Worm (Caenorhabditis elegans) whole organism, young adult: ENCODE results near the gene fbxa-1.
A peak's percentile ranks its signal among the peaks of the same experiment; 100 is the strongest.

ENCODE experiments used
- B0261.1 ChIP-seq: sonication (generic microtip); optimal IDR thresholded peaks from 2 replicates; lab custom pipeline; 2016; ENCODE audit warnings: mild to moderate bottlenecking, missing genetic modification characterization, moderate library complexity, missing compliant biosample characterization
- B0336.3 ChIP-seq: fragments of 200-800 bp; sonication (Bioruptor generic); IDR thresholded peaks from 2 replicates; pipeline ENCODE4 v1.3.6; 2022; ENCODE audit warnings: missing genetic modification characterization, missing compliant biosample characterization
- D2030.7 ChIP-seq: fragments of 200-800 bp; sonication (Bioruptor generic); IDR thresholded peaks from 2 replicates; pipeline ENCODE4 v1.3.6; 2022; ENCODE audit warnings: missing genetic modification reagents, missing genetic modification characterization, missing compliant biosample characterization
- F10E7.11 ChIP-seq: sonication (generic microtip); optimal IDR thresholded peaks from 2 replicates; lab custom pipeline; 2017; ENCODE audit warnings: mild to moderate bottlenecking, missing genetic modification characterization, moderate library complexity, missing compliant biosample characterization
- F33H1.4 ChIP-seq: fragments of 200-800 bp; sonication (Bioruptor generic); IDR thresholded peaks from 2 replicates; pipeline ENCODE4 v1.3.6; 2022; ENCODE audit warnings: missing genetic modification reagents, missing genetic modification characterization, missing compliant biosample characterization
- F52B5.7 ChIP-seq: sonication (generic microtip); optimal IDR thresholded peaks from 2 replicates; lab custom pipeline; 2016; ENCODE audit warnings: mild to moderate bottlenecking, missing genetic modification characterization, missing compliant biosample characterization
- F57A8.1 ChIP-seq: fragments of 200-800 bp; sonication (Bioruptor generic); optimal IDR thresholded peaks from 2 replicates; lab custom pipeline; 2018; ENCODE audit warnings: mild to moderate bottlenecking, missing genetic modification characterization, moderate library complexity, missing compliant biosample characterization
- Y53F4B.3 ChIP-seq: fragments of 200-800 bp; sonication (Bioruptor generic); IDR thresholded peaks from 2 replicates; pipeline ENCODE4 v1.3.6; 2022; ENCODE audit warnings: missing genetic modification reagents, missing genetic modification characterization, missing compliant biosample characterization
- ZK185.1 ChIP-seq: sonication (generic microtip); optimal IDR thresholded peaks from 2 replicates; lab custom pipeline; 2016; ENCODE audit warnings: mild to moderate bottlenecking, missing genetic modification characterization, missing compliant biosample characterization; ENCODE audit not compliant: poor library complexity, severe bottlenecking
- aptf-2 ChIP-seq: fragments of 200-800 bp; sonication (Bioruptor generic); conservative IDR thresholded peaks from 2 replicates; pipeline ENCODE4 v1.3.6; 2022; ENCODE audit warnings: missing genetic modification reagents, missing genetic modification characterization, missing compliant biosample characterization
- cebp-1 ChIP-seq, 2 experiments: fragments of 200-800 bp in 1 of 2; sonication (Bioruptor generic) in 1 of 2; sonication (generic microtip) in 1 of 2; IDR thresholded peaks in 1 of 2; optimal IDR thresholded peaks in 1 of 2; 2 replicates each; pipeline versions ENCODE4 v1.3.6 to Lab custom; 2017 to 2022; ENCODE audit warnings: missing compliant biosample characterization in 2 of 2, missing genetic modification characterization in 2 of 2, mild to moderate bottlenecking in 1 of 2, missing genetic modification reagents in 1 of 2, moderate library complexity in 1 of 2
- ceh-27 ChIP-seq: fragments of 200-800 bp; sonication (Bioruptor generic); optimal IDR thresholded peaks from 2 replicates; lab custom pipeline; 2018; ENCODE audit warnings: mild to moderate bottlenecking, missing genetic modification characterization, moderate library complexity, missing compliant biosample characterization
- ceh-58 ChIP-seq: fragments of 200-800 bp; sonication (Bioruptor generic); IDR thresholded peaks from 2 replicates; pipeline ENCODE4 v1.3.6; 2022; ENCODE audit warnings: missing genetic modification characterization, missing compliant biosample characterization
- die-1 ChIP-seq: sonication (generic microtip); optimal IDR thresholded peaks from 2 replicates; lab custom pipeline; 2016; ENCODE audit warnings: missing genotype, mild to moderate bottlenecking, missing genetic modification characterization, missing compliant biosample characterization
- gei-17 ChIP-seq: fragments of 200-800 bp; sonication (Bioruptor generic); optimal IDR thresholded peaks from 2 replicates; lab custom pipeline; 2018; ENCODE audit warnings: mild to moderate bottlenecking, missing genetic modification characterization, missing compliant biosample characterization
- him-1 ChIP-seq: sonication (generic microtip); optimal IDR thresholded peaks from 2 replicates; lab custom pipeline; 2016; ENCODE audit warnings: missing genotype, missing genetic modification reagents, missing genetic modification characterization, missing compliant biosample characterization
- hlh-26 ChIP-seq: fragments of 200-800 bp; sonication (Bioruptor generic); conservative IDR thresholded peaks from 2 replicates; pipeline ENCODE4 v1.3.6; 2022; ENCODE audit warnings: missing genetic modification reagents, missing genetic modification characterization, missing compliant biosample characterization
- hmg-1.2 ChIP-seq: fragments of 200-800 bp; sonication (Bioruptor generic); IDR thresholded peaks from 2 replicates; pipeline ENCODE4 v1.3.6; 2022; ENCODE audit warnings: missing genetic modification reagents, missing genetic modification characterization, missing compliant biosample characterization
- hsf-1 ChIP-seq: fragments of 200-800 bp; sonication (Bioruptor generic); IDR thresholded peaks from 2 replicates; pipeline ENCODE4 v1.3.6; 2022; ENCODE audit warnings: missing genetic modification reagents, missing genetic modification characterization, missing compliant biosample characterization
- let-607 ChIP-seq, 2 experiments: fragments of 200-800 bp in 1 of 2; sonication (Bioruptor generic) in 1 of 2; sonication (generic microtip) in 1 of 2; optimal IDR thresholded peaks; 2 replicates each; lab custom pipeline; 2016 to 2018; ENCODE audit warnings: mild to moderate bottlenecking in 2 of 2, missing compliant biosample characterization in 2 of 2, missing genetic modification characterization in 2 of 2, moderate library complexity in 2 of 2, missing genotype in 1 of 2
- lin-26 ChIP-seq: fragments of 200-800 bp; sonication (Bioruptor generic); IDR thresholded peaks from 2 replicates; pipeline ENCODE4 v1.3.6; 2022; ENCODE audit warnings: missing genetic modification reagents, missing genetic modification characterization, missing compliant biosample characterization
- lin-35 ChIP-seq, 3 experiments: fragments of 150-350 bp in 2 of 3; sonication (generic microtip) in 1 of 3; optimal IDR thresholded peaks; 2 replicates each; lab custom pipeline; 2014 to 2018; ENCODE audit warnings: missing biosample characterization in 3 of 3, missing genetic modification characterization in 3 of 3, missing genetic modification reagents in 3 of 3
- madf-3 ChIP-seq: fragments of 200-800 bp; sonication (Bioruptor generic); IDR thresholded peaks from 2 replicates; pipeline ENCODE4 v1.3.6; 2022; ENCODE audit warnings: missing genetic modification reagents, missing genetic modification characterization, missing compliant biosample characterization
- madf-6 ChIP-seq: fragments of 200-800 bp; sonication (Bioruptor generic); IDR thresholded peaks from 2 replicates; pipeline ENCODE4 v1.3.6; 2022; ENCODE audit warnings: missing genetic modification reagents, missing genetic modification characterization, missing compliant biosample characterization
- mcd-1 ChIP-seq: fragments of 200-800 bp; sonication (Bioruptor generic); IDR thresholded peaks from 2 replicates; pipeline ENCODE4 v1.3.6; 2022; ENCODE audit warnings: missing genetic modification reagents, missing genetic modification characterization, missing compliant biosample characterization
- mxl-1 ChIP-seq: sonication (generic microtip); optimal IDR thresholded peaks from 2 replicates; lab custom pipeline; 2016; ENCODE audit warnings: missing genetic modification characterization, missing compliant biosample characterization
- repo-1 ChIP-seq: sonication (generic microtip); optimal IDR thresholded peaks from 2 replicates; lab custom pipeline; 2017; ENCODE audit warnings: mild to moderate bottlenecking, missing genetic modification characterization, missing compliant biosample characterization
- rpc-1 ChIP-seq, 2 experiments: fragments of 150-350 bp in 1 of 2; sonication (generic microtip) in 1 of 2; optimal IDR thresholded peaks; 2 replicates each; lab custom pipeline; 2014 to 2018; ENCODE audit warnings: missing biosample characterization in 1 of 2, missing genetic modification characterization in 1 of 2, missing genetic modification reagents in 1 of 2, missing genotype in 1 of 2
- tbp1 ChIP-seq: fragments of 200-800 bp; sonication (Bioruptor generic); optimal IDR thresholded peaks from 2 replicates; lab custom pipeline; 2018; ENCODE audit warnings: mild to moderate bottlenecking, missing genetic modification characterization, missing compliant biosample characterization
- zim-3 ChIP-seq: sonication (generic microtip); optimal IDR thresholded peaks from 2 replicates; lab custom pipeline; 2017; ENCODE audit warnings: mild to moderate bottlenecking, missing genetic modification characterization, moderate library complexity, missing compliant biosample characterization
- ztf-3 ChIP-seq: fragments of 200-800 bp; sonication (Bioruptor generic); optimal IDR thresholded peaks from 2 replicates; lab custom pipeline; 2018; ENCODE audit warnings: mild to moderate bottlenecking, missing genetic modification characterization, missing compliant biosample characterization
- ztf-6 ChIP-seq: fragments of 200-800 bp; sonication (Bioruptor generic); IDR thresholded peaks from 2 replicates; pipeline ENCODE4 v1.3.6; 2022; ENCODE audit warnings: missing genetic modification reagents, missing genetic modification characterization, missing compliant biosample characterization

Gene fbxa-1

DNA sequence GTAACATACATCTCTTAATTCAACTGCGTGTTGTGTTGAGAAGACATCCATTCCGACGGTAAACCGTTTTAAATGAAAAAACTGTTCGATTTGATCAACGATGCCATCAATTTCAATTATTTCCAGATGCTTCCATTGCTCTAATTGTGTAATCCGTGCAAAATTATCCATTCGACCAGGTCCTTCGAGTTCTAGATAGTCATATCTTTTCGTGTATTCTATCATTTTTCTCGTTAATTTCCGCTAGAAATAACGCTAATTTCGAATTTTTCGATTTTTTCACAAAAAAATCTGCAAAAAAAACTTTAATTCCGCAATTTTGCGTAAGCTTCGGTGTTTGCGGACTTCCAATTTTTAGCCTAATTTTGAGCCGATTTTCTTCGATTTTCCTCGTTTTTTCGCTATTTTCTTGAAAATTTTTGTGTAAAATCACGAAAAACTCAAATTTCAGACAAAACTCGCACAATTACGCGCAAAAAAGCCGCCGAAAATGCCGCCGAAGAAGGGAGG is 6.1 kb upstream of the fbxa-1 start, which contains the start of the genes fbxa-66 and iffb-1:
fbxa-66 (minus strand) TSS at position 51 of the 510 bp plus-strand sequence.
iffb-1 (plus strand) TSS at position 452 of the 510 bp plus-strand sequence.
- no peak for TF ChIP-seq hsf-1
- TF ChIP-seq Y53F4B.3, result no peak
- no peak for TF ChIP-seq tbp1 (GFP tag; lab: Kevin White, UChicago)
- no peak for TF ChIP-seq madf-3 (GFP tag; lab: Robert Waterston, UW)
- TF ChIP-seq repo-1 (tag; lab: Kevin White, UChicago), result no peak
- TF ChIP-seq ceh-58 (GFP tag; lab: Robert Waterston, UW), result no peak
- TF ChIP-seq F10E7.11 (tag; lab: Kevin White, UChicago), result no peak
- TF ChIP-seq gei-17 (GFP tag; lab: Kevin White, UChicago), result no peak
- TF ChIP-seq D2030.7, result no peak
- no peak for TF ChIP-seq B0336.3
- no peak; the same call in 1 of the 2 replicates for TF ChIP-seq mcd-1 (GFP tag; lab: Robert Waterston, UW)
- no peak for TF ChIP-seq F57A8.1 (GFP tag; lab: Kevin White, UChicago)
- no peak for TF ChIP-seq F52B5.7

DNA sequence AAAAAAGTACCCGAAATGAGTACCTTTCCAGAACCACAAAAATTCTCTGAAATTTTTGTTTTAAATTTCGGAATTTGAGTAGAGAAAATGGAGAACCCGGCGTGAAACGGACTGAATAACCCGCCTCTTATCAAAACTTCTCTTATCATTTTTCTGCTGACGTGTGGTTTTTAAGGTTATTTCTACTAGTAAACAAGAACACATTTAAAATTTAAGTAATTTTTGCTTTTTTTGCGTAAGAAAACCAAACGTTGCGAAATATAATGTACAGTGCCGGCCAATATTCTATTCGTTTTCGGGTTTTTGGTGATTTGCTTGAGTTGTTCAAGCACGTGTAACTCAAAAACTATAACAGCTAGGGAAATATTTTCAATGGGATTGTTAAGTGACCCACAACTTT is 3.1 kb upstream of the fbxa-1 start:
- TF ChIP-seq him-1 (tag; lab: Kevin White, UChicago), result no peak
- peak; percentile 52; the same call in 1 of the 2 replicates for TF ChIP-seq cebp-1 (GFP tag; IDR thresholded peaks at IDR 0.05; lab: Robert Waterston, UW)
- peak; percentile 60 for TF ChIP-seq cebp-1 (tag; optimal IDR thresholded peaks at IDR 0.05; lab: Kevin White, UChicago)
- TF ChIP-seq mxl-1 (tag; lab: Kevin White, UChicago), result no peak

DNA sequence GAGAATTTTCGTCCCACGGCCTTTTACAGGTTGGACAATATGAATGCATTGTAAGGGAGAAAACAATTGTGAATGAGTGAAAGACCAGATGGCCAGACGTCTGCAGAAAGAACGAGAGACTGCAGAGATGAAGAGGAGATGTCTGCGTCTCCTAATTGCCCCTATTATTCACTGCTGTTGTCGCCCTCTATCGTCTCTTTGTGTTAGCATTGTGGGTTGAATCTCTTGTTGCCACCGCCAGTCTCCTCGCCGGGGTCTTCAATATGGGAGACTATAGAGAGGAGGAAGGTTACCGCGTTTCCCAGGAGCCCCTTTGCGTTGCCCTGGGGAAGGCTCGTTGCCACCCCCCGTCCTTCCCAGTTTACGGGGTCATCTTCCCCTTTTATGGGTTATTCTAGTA is 3.1 kb downstream of the fbxa-1 start, which contains the start of gene Y54F10BM.9:
Y54F10BM.9 (minus strand) TSS at position 61 of the 400 bp plus-strand sequence.
- TF ChIP-seq zim-3 (tag; lab: Kevin White, UChicago) (no peak), aptf-2 (GFP tag; lab: Robert Waterston, UW) (peak; percentile 89), ceh-27 (peak; percentile 8), madf-6 (peak; percentile 10; the same call in 1 of the 2 replicates), tbp1 (GFP tag; lab: Kevin White, UChicago) (no peak), ztf-3 (GFP tag; lab: Kevin White, UChicago) (no peak), lin-35 (GFP tag; optimal IDR thresholded peaks at IDR 0.05; lab: Kevin White, UChicago) (no peak), F33H1.4 (no peak), let-607 (tag; optimal IDR thresholded peaks at IDR 0.05; lab: Kevin White, UChicago) (no peak), lin-26 (GFP tag; lab: Robert Waterston, UW) (peak; percentile 58; the same call in 1 of the 2 replicates), hmg-1.2 (peak; percentile 74; the same call in 1 of the 2 replicates), hlh-26 (GFP tag; lab: Robert Waterston, UW) (no peak), him-1 (tag; lab: Kevin White, UChicago) (no peak), mcd-1 (GFP tag; lab: Robert Waterston, UW) (peak; percentile 18; the same call in 1 of the 2 replicates), F52B5.7 (no peak)
- TF ChIP-seq, all 124 proteins: peak for 6

DNA sequence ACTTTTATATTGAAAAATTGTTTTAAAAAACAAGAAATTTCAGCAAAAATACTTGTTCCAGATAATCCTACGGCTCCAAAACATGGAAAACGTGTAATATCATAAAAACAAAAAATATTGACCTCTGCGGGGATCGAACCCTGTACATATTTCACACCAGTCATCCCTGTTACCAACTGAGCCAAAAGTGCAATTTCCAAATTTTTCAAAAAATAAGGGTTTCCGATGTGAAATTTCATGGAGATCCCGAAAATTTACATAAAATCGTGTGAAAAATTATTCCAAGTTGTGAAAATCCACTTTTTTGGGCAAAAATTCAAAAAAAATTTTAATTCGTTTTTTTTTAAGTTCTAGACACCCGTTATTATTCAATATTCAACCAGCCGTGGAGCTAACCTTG is 3.8 kb downstream of the fbxa-1 start:
- TF ChIP-seq lin-26 (GFP tag; lab: Robert Waterston, UW) (0 out of 2 replicates have a peak, but pooled peaks have one; percentile 41), tbp1 (GFP tag; lab: Kevin White, UChicago) (peak; percentile 85), B0261.1 (tag; lab: Kevin White, UChicago) (peak; percentile 43), ztf-6 (GFP tag; lab: Robert Waterston, UW) (no peak), D2030.7 (peak; percentile 25; the same call in 1 of the 2 replicates), rpc-1 (optimal IDR thresholded peaks at IDR 0.05; lab: Kevin White, UChicago) (peak; percentile 32), rpc-1 (tag; optimal IDR thresholded peaks at IDR 0.05; lab: Kevin White, UChicago) (peak; percentile 73), ZK185.1 (tag; lab: Kevin White, UChicago) (no peak), die-1 (peak; percentile 47)
